Fruit fly (Drosophila melanogaster) S2 (cell line): Measurements from ENCODE around the gene CG15818.

Experiments
- CG8478 ChIP-seq: fragments of >200 bp; optimal IDR thresholded peaks from 2 replicates; lab custom pipeline; 2018
- CTCF ChIP-seq, 2 experiments: fragments of >200 bp; optimal IDR thresholded peaks; 2 replicates each; lab custom pipeline; 2018

DNA sequence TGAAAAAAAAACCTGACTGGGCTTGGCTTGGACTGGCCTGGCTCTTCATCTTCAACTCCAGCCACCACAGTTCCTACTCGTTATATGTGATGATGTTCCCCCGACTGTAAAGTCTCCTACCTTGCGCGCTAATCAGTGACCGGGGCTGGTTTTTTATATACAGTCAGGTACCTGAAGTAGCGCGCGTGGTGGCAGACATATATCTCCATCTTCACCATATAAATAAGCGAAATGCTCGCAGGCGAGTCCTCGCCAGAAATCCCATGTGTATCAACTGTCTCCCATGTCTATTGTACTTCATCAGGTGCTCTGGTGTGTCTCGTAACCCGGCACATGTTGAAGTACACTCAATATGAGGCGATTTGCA, 15.0 kb downstream of the CG15818 start:
- TF ChIP-seq CTCF (optimal IDR thresholded peaks at IDR 0.05; lab: Kevin White, UChicago) (no peak), CG8478 (no peak)
